Worm (Caenorhabditis elegans): ENCODE results near the gene C16C8.4.
"Not testable (repeated sequence)": the region's sequence is repeated elsewhere in the genome, so short reads cannot be mapped to it uniquely, and the experiment has no call there.

C16C8.4 gene

DNA sequence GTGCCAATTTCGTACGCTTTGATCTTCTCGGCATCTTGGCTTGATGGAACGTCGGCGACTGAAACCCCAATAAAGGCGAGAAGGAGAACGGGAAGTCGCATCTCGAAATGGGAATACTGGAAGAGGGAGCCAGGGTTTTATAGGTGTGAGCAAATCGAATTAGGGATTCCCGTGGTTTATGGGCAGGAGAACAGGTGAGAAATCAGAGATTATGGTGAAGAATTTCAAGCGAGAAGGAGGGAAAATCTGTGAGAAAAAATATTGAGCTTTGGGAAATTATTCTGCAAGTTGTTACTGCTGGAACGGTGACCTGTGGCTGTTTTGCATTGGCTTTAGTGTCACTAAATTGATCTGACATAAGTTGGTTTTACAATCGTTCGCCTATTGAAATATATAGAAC, 27.4 kb upstream of the C16C8.4 start, which contains the start of gene Y49F6B.13:
Gene Y49F6B.13 (minus strand): TSS at position 101 of the 400 bp plus-strand sequence.
- TF ChIP-seq lin-11 (tag; optimal IDR thresholded peaks at IDR 0.05) = no peak
- TF ChIP-seq sdc-2 (tag; optimal IDR thresholded peaks at IDR 0.05) = no peak
- TF ChIP-seq pros-1 (tag; optimal IDR thresholded peaks at IDR 0.05) = no peak
- no peak for TF ChIP-seq pax-1 (tag; optimal IDR thresholded peaks at IDR 0.05)
- no peak for TF ChIP-seq tbx-7 (tag; optimal IDR thresholded peaks at IDR 0.05)
- no peak for TF ChIP-seq hlh-6 (tag; optimal IDR thresholded peaks at IDR 0.05)

DNA sequence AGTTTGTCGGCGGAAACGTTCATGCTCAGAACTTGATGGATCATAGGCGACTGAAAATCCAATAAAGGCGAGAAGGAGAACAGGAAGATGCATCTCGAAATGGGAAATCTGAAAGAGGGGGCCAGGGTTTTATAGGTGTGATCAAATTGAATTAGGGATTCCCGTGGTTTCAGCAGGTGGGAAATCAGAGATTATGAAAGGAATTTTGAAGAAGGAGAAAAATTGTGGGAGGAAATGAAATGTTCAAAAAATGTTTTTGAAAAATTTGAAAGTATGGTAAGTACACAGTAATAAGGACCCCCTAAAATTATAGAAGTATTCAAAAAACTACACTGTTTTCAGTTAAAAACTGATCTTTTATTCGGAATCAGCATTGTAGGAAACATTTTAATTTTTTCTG, 26.4 kb upstream of the C16C8.4 start, which contains the start of gene Y49F6B.20:
Gene Y49F6B.20 (minus strand): TSS at position 101 of the 400 bp plus-strand sequence.
- TF ChIP-seq hlh-6 (tag; optimal IDR thresholded peaks at IDR 0.05) (no peak), odd-2 (tag; optimal IDR thresholded peaks at IDR 0.05) (no peak)

- TF ChIP-seq ets-4, hlh-6, sdc-2 (tag; optimal IDR thresholded peaks at IDR 0.05): not testable (repeated sequence)
Measured at ce11 chrII:3464580-3464979, 20.4 kb upstream of the C16C8.4 start, which contains the start of gene C16C8.10. Gene C16C8.10, minus strand, starts transcription at chrII:3464680.

DNA sequence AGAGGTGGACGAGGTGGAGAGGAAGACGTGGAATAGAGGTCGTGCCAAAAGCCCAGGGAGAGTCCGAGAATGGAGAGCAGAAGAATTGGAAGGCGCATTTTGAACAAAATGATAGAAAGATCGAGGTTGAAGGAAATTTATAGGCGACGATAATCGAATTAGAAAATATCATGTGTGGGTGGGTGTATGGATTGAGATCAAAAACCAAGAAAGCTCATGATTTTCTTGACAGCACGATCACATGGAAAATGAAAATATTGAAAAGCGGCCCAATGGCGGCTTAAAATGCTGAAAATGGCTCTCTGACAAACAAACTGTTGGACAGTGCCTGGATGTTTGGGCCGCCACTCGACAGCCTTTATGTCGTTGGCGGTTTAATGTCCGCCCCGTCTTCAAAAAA, 18.9 kb upstream of the C16C8.4 start, which contains the start of gene C16C8.9:
Gene C16C8.9 (minus strand): TSS at position 101 of the 400 bp plus-strand sequence.
- no peak for TF ChIP-seq T23F11.4 (GFP tag; optimal IDR thresholded peaks at IDR 0.05)
- TF ChIP-seq hlh-15 (tag; optimal IDR thresholded peaks at IDR 0.05) = no peak
- no peak for TF ChIP-seq hlh-8 (tag; optimal IDR thresholded peaks at IDR 0.05)
- TF ChIP-seq zip-5 (tag; optimal IDR thresholded peaks at IDR 0.05) = no peak
- TF ChIP-seq sdc-2 (tag; optimal IDR thresholded peaks at IDR 0.05) = no peak
- TF ChIP-seq fax-1 (tag; optimal IDR thresholded peaks at IDR 0.05) = no peak
- TF ChIP-seq syd-9 (tag; optimal IDR thresholded peaks at IDR 0.05) = no peak
- TF ChIP-seq ceh-6 (GFP tag; optimal IDR thresholded peaks at IDR 0.05) = no peak
- TF ChIP-seq ceh-34 (tag; optimal IDR thresholded peaks at IDR 0.05) = no peak
- TF ChIP-seq ceh-9 (tag; optimal IDR thresholded peaks at IDR 0.05) = no peak
- no peak for TF ChIP-seq K02D7.2 (tag; optimal IDR thresholded peaks at IDR 0.05)
- no peak for TF ChIP-seq pqm-1 (tag; optimal IDR thresholded peaks at IDR 0.05)
- no peak for TF ChIP-seq ceh-14 (tag; optimal IDR thresholded peaks at IDR 0.05)
- no peak for TF ChIP-seq lim-6 (tag; optimal IDR thresholded peaks at IDR 0.05)
- TF ChIP-seq ceh-24 (tag; optimal IDR thresholded peaks at IDR 0.05) = no peak
- TF ChIP-seq ceh-45 (GFP tag; IDR thresholded peaks at IDR 0.05) = no peak

- TF ChIP-seq ceh-18 (tag; optimal IDR thresholded peaks at IDR 0.05) = no peak
- TF ChIP-seq ceh-45 (GFP tag; IDR thresholded peaks at IDR 0.05) = no peak
- TF ChIP-seq dve-1 (tag; optimal IDR thresholded peaks at IDR 0.05) = no peak
- no peak for TF ChIP-seq unc-55 (GFP tag; optimal IDR thresholded peaks at IDR 0.05)
- TF ChIP-seq unc-42 (tag; optimal IDR thresholded peaks at IDR 0.05) = no peak
- no peak for TF ChIP-seq hlh-8 (tag; optimal IDR thresholded peaks at IDR 0.05)
- no peak for TF ChIP-seq F13H6.1 (tag; optimal IDR thresholded peaks at IDR 0.05)
Measured at ce11 chrII:3461586-3461985, 17.4 kb upstream of the C16C8.4 start, which contains the start of gene C16C8.8. Gene C16C8.8, minus strand, starts transcription at chrII:3461686.

- TF ChIP-seq nfya-1 (tag; optimal IDR thresholded peaks at IDR 0.05) = no peak
- TF ChIP-seq C08G9.2 (tag; optimal IDR thresholded peaks at IDR 0.05) = no peak
- TF ChIP-seq ahr-1 (tag; optimal IDR thresholded peaks at IDR 0.05) = no peak
- TF ChIP-seq ceh-30 (tag; optimal IDR thresholded peaks at IDR 0.05) = no peak
- no peak for TF ChIP-seq pax-1 (tag; optimal IDR thresholded peaks at IDR 0.05)
- no peak for TF ChIP-seq hlh-30 (tag; optimal IDR thresholded peaks at IDR 0.05; ENCODE audit: insufficient read depth)
- no peak for TF ChIP-seq fkh-10 (GFP tag; optimal IDR thresholded peaks at IDR 0.05)
- TF ChIP-seq ceh-48 (tag; optimal IDR thresholded peaks at IDR 0.05) = no peak
- TF ChIP-seq npax-4 (tag; optimal IDR thresholded peaks at IDR 0.05) = no peak
- TF ChIP-seq ceh-45 (GFP tag; IDR thresholded peaks at IDR 0.05) = no peak
- TF ChIP-seq Y22D7AL.16 (tag; optimal IDR thresholded peaks at IDR 0.05) = no peak
- no peak for TF ChIP-seq elt-4 (tag; optimal IDR thresholded peaks at IDR 0.05)
- TF ChIP-seq K09A11.1 (tag; optimal IDR thresholded peaks at IDR 0.05; ENCODE audit: insufficient read depth) = no peak
- TF ChIP-seq ceh-9 (tag; optimal IDR thresholded peaks at IDR 0.05) = no peak
- TF ChIP-seq unc-86 (tag; optimal IDR thresholded peaks at IDR 0.05) = no peak
- no peak for TF ChIP-seq nhr-11 (tag; optimal IDR thresholded peaks at IDR 0.05)
- TF ChIP-seq ceh-31 (tag; optimal IDR thresholded peaks at IDR 0.05) = no peak
- no peak for TF ChIP-seq ceh-19 (GFP tag; optimal IDR thresholded peaks at IDR 0.05)
- TF ChIP-seq sox-4 (tag; optimal IDR thresholded peaks at IDR 0.05) = no peak
- TF ChIP-seq tbx-7 (tag; optimal IDR thresholded peaks at IDR 0.05) = no peak
Measured at ce11 chrII:3460048-3460447, 15.9 kb upstream of the C16C8.4 start, which contains the start of gene C16C8.7. Gene C16C8.7, minus strand, starts transcription at chrII:3460148.

Measured in whole organism, late embryonic.